Fruit fly (Drosophila melanogaster): ENCODE measurements around the gene CG33912.

Gene CG33912

DNA sequence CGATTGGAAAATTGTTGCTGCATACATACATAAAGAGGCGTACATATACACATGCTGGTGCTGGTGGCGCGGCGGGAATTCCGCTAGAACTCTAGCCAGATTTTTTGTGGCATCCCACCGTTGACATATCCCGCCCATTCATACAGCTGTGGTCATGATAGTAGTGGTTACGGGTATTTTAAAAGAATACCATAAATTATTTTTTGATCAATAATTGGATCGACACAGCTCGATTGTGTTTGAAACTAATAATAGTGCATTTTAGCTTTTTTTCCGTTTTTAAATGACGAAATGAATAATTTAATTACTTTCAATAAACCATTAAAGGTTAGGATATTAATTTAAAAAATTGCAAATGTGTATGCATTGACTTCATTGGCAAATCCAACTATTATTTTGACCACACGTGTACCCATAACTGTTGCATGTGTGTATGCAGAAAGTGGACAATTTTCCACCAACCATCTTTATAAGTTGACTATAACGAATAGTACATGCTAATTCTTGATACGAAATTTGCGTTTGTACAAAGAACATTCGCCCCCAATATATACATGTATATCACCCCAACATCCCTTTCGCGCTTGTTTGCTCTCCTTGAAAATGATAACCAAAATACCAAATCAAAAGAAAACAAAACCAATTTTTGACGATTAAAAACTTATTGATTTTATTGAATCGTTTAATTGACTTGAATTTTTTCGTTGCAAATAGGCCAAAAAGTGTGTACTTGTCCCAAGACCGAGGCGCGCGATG is 16.6 kb upstream of the CG33912 start (continued):
- TF ChIP-seq Blimp-1 (GFP tag; optimal IDR thresholded peaks at IDR 0.05): peak; percentile 80
- TF ChIP-seq CG13296 (GFP tag; optimal IDR thresholded peaks at IDR 0.05): peak; percentile 60
- TF ChIP-seq fru (optimal IDR thresholded peaks at IDR 0.05): no peak
- TF ChIP-seq odd (GFP tag; optimal IDR thresholded peaks at IDR 0.05): peak; percentile 55
- peak; percentile 67 for TF ChIP-seq slp2 (GFP tag; optimal IDR thresholded peaks at IDR 0.05)
- TF ChIP-seq HHEX (GFP tag; optimal IDR thresholded peaks at IDR 0.05): peak; percentile 81
- peak; percentile 67; the same call in 1 of the 2 replicates for TF ChIP-seq HLH3B (GFP tag; IDR thresholded peaks at IDR 0.05)
- TF ChIP-seq vvl (GFP tag; IDR thresholded peaks at IDR 0.05): peak; percentile 89
- TF ChIP-seq Oli (tag; optimal IDR thresholded peaks at IDR 0.05): peak; percentile 76
- peak; percentile 64 for TF ChIP-seq mam (GFP tag; optimal IDR thresholded peaks at IDR 0.05)
- TF ChIP-seq crc (GFP tag; optimal IDR thresholded peaks at IDR 0.05): no peak
- peak; percentile 37 for TF ChIP-seq CG15011 (GFP tag; optimal IDR thresholded peaks at IDR 0.05)
- peak; percentile 65 for TF ChIP-seq Antp (GFP tag; optimal IDR thresholded peaks at IDR 0.05)
- peak; percentile 88 for TF ChIP-seq row (GFP tag; IDR thresholded peaks at IDR 0.05)
- no peak for TF ChIP-seq CG15479 (GFP tag; optimal IDR thresholded peaks at IDR 0.05)
- TF ChIP-seq CG7271 (tag; optimal IDR thresholded peaks at IDR 0.05): no peak
- no peak for TF ChIP-seq sna (GFP tag; IDR thresholded peaks at IDR 0.05; ENCODE audit: partially characterized antibody)
- TF ChIP-seq Bteb2 (GFP tag; optimal IDR thresholded peaks at IDR 0.05): peak; percentile 50
- TF ChIP-seq CG34376 (GFP tag; optimal IDR thresholded peaks at IDR 0.05): peak; percentile 43
- peak; percentile 79 for TF ChIP-seq CG4424 (GFP tag; optimal IDR thresholded peaks at IDR 0.05)
- TF ChIP-seq tin (GFP tag; optimal IDR thresholded peaks at IDR 0.05): peak; percentile 71
- peak; percentile 46 for TF ChIP-seq CG1647 (GFP tag; optimal IDR thresholded peaks at IDR 0.05)
- TF ChIP-seq CG30403 (GFP tag; optimal IDR thresholded peaks at IDR 0.05): peak; percentile 85
- peak; percentile 27 for TF ChIP-seq Camta (GFP tag; optimal IDR thresholded peaks at IDR 0.05)
- peak; percentile 61 for TF ChIP-seq dati (GFP tag; IDR thresholded peaks at IDR 0.05)
- TF ChIP-seq org-1 (GFP tag; optimal IDR thresholded peaks at IDR 0.05): peak; percentile 76
- TF ChIP-seq CG10979 (tag; optimal IDR thresholded peaks at IDR 0.05): peak; percentile 82
- TF ChIP-seq Hey (tag; optimal IDR thresholded peaks at IDR 0.05): no peak
- TF ChIP-seq CTCF (GFP tag; optimal IDR thresholded peaks at IDR 0.05): peak; percentile 14
- TF ChIP-seq CG9437 (GFP tag; optimal IDR thresholded peaks at IDR 0.05): peak; percentile 39
- TF ChIP-seq Kr (GFP tag; optimal IDR thresholded peaks at IDR 0.05): no peak
- peak; percentile 67 for TF ChIP-seq gcm (GFP tag; optimal IDR thresholded peaks at IDR 0.05)
- peak; percentile 56 for TF ChIP-seq Spps (tag; optimal IDR thresholded peaks at IDR 0.05)
- TF ChIP-seq Jarid2 (GFP tag; optimal IDR thresholded peaks at IDR 0.05): peak; percentile 23
- TF ChIP-seq CG15073 (GFP tag; optimal IDR thresholded peaks at IDR 0.05): no peak
- peak; percentile 86 for TF ChIP-seq CG17359 (tag; optimal IDR thresholded peaks at IDR 0.05)
- 0 out of 2 replicates have a peak, but pooled peaks have one; percentile 38 for TF ChIP-seq cas (GFP tag; IDR thresholded peaks at IDR 0.05)
- peak; percentile 74 for TF ChIP-seq cg (GFP tag; optimal IDR thresholded peaks at IDR 0.05)
- TF ChIP-seq zen (tag; optimal IDR thresholded peaks at IDR 0.05): peak; percentile 77
- peak; percentile 36 for TF ChIP-seq CG17186 (GFP tag; optimal IDR thresholded peaks at IDR 0.05)
- TF ChIP-seq cato (GFP tag; optimal IDR thresholded peaks at IDR 0.05; ENCODE audit: borderline replicate concordance): peak; percentile 44
- peak; percentile 58 for TF ChIP-seq sens-2 (GFP tag; IDR thresholded peaks at IDR 0.05)
- peak; percentile 82; the same call in 2 of the 3 replicates for TF ChIP-seq so (GFP tag; IDR thresholded peaks at IDR 0.05)
- TF ChIP-seq br (optimal IDR thresholded peaks at IDR 0.05): no peak
- TF ChIP-seq eve (GFP tag; optimal IDR thresholded peaks at IDR 0.05): no peak
- peak; percentile 59 for TF ChIP-seq pho (GFP tag; optimal IDR thresholded peaks at IDR 0.05)
- peak; percentile 70 for TF ChIP-seq Aef1 (GFP tag; IDR thresholded peaks at IDR 0.05)
- peak; percentile 63 for TF ChIP-seq CG17568 (GFP tag; optimal IDR thresholded peaks at IDR 0.05)
- TF ChIP-seq gsb (GFP tag; IDR thresholded peaks at IDR 0.05): peak; percentile 57
- TF ChIP-seq CG14014 (GFP tag; IDR thresholded peaks at IDR 0.05): peak; percentile 81; the same call in 1 of the 2 replicates
- TF ChIP-seq CG4820 (GFP tag; optimal IDR thresholded peaks at IDR 0.05): peak; percentile 71

Data from whole organism, embryonic.